Fruit fly (Drosophila melanogaster) whole organism, prepupa: ENCODE data around the gene Ppat-Dpck.

ENCODE experiments used
- CG10669 ChIP-seq: fragments of 200-800 bp; sonication (Bioruptor generic); optimal IDR thresholded peaks from 3 replicates; lab custom pipeline; 2018; ENCODE audit warnings: missing biosample characterization, mild to moderate bottlenecking, missing genetic modification characterization, moderate library complexity
- CG11762 ChIP-seq: fragments of 200-800 bp; sonication (Bioruptor generic); optimal IDR thresholded peaks from 3 replicates; lab custom pipeline; 2016; ENCODE audit warnings: missing biosample characterization, missing genetic modification characterization; ENCODE audit not compliant: insufficient read depth
- CG11902 ChIP-seq: fragments of 200-800 bp; sonication (Bioruptor generic); optimal IDR thresholded peaks from 3 replicates; lab custom pipeline; 2016; ENCODE audit warnings: missing biosample characterization, missing genetic modification characterization
- CG15336 ChIP-seq: fragments of 200-800 bp; sonication (Bioruptor generic); IDR thresholded peaks from 2 replicates; pipeline ENCODE4 v1.3.6; 2022; ENCODE audit warnings: missing biosample characterization, missing genetic modification characterization
- CG16779 ChIP-seq: fragments of 200-800 bp; sonication (Bioruptor generic); optimal IDR thresholded peaks from 3 replicates; lab custom pipeline; 2017; ENCODE audit warnings: missing biosample characterization, mild to moderate bottlenecking, missing genetic modification characterization
- CG31627 ChIP-seq: fragments of 200-800 bp; sonication (Bioruptor generic); optimal IDR thresholded peaks from 3 replicates; lab custom pipeline; 2016; ENCODE audit warnings: missing biosample characterization, missing genetic modification characterization
- CG32006 ChIP-seq: fragments of 200-800 bp; sonication (Bioruptor generic); optimal IDR thresholded peaks from 3 replicates; lab custom pipeline; 2017; ENCODE audit warnings: missing biosample characterization, mild to moderate bottlenecking, missing genetic modification characterization
- CG3919 ChIP-seq: fragments of 200-800 bp; sonication (Bioruptor generic); optimal IDR thresholded peaks from 3 replicates; lab custom pipeline; 2016; ENCODE audit warnings: missing biosample characterization, missing genetic modification characterization
- CG4318 ChIP-seq: fragments of 200-800 bp; sonication (Bioruptor generic); optimal IDR thresholded peaks from 3 replicates; lab custom pipeline; 2017; ENCODE audit warnings: missing biosample characterization, mild to moderate bottlenecking, missing genetic modification characterization
- CG6854 ChIP-seq: fragments of 200-800 bp; sonication (Bioruptor generic); optimal IDR thresholded peaks from 2 replicates; lab custom pipeline; 2017; ENCODE audit warnings: missing biosample characterization, mild to moderate bottlenecking, missing genetic modification characterization
- CG7368 ChIP-seq: fragments of 200-800 bp; sonication (Bioruptor generic); optimal IDR thresholded peaks from 3 replicates; lab custom pipeline; 2016; ENCODE audit warnings: missing biosample characterization, missing genetic modification characterization
- CG8119 ChIP-seq: fragments of 200-800 bp; sonication (Bioruptor generic); IDR thresholded peaks from 3 replicates; pipeline ENCODE4 v1.3.6; 2022; ENCODE audit warnings: missing biosample characterization, missing genetic modification characterization
- CG8319 ChIP-seq: fragments of 200-800 bp; sonication (Bioruptor generic); optimal IDR thresholded peaks from 3 replicates; lab custom pipeline; 2016; ENCODE audit warnings: missing biosample characterization, missing genetic modification characterization
- CG9139 ChIP-seq: fragments of 200-800 bp; sonication (Bioruptor generic); optimal IDR thresholded peaks from 3 replicates; lab custom pipeline; 2017; ENCODE audit warnings: missing biosample characterization, mild to moderate bottlenecking, missing genetic modification characterization
- Eip78C ChIP-seq: fragments of 200-800 bp; sonication (Bioruptor generic); peaks from one replicate; lab custom pipeline; 2016; ENCODE audit warnings: missing biosample characterization, missing genetic modification characterization
- Eip93F ChIP-seq: fragments of 200-800 bp; sonication (Bioruptor generic); optimal IDR thresholded peaks from 2 replicates; lab custom pipeline; 2016; ENCODE audit warnings: missing biosample characterization, mild to moderate bottlenecking, missing genetic modification characterization
- Ets21C ChIP-seq: fragments of 200-800 bp; sonication (Bioruptor generic); optimal IDR thresholded peaks from 3 replicates; lab custom pipeline; 2016; ENCODE audit warnings: missing biosample characterization, missing genetic modification characterization
- Ets96B ChIP-seq: fragments of 200-800 bp; optimal IDR thresholded peaks from 2 replicates; lab custom pipeline; 2019; ENCODE audit warnings: missing biosample characterization, mild to moderate bottlenecking, missing genetic modification characterization, moderate library complexity
- Gug ChIP-seq: fragments of 200-800 bp; sonication (Bioruptor generic); IDR thresholded peaks from 2 replicates; pipeline ENCODE4 v1.3.6; 2022; ENCODE audit warnings: missing biosample characterization, missing genetic modification characterization
- Hr39 ChIP-seq: fragments of 200-800 bp; sonication (Bioruptor generic); optimal IDR thresholded peaks from 2 replicates; lab custom pipeline; 2016; ENCODE audit warnings: missing biosample characterization, missing genetic modification characterization
- Hr4 ChIP-seq: fragments of 200-800 bp; sonication (Bioruptor generic); optimal IDR thresholded peaks from 3 replicates; lab custom pipeline; 2016; ENCODE audit warnings: missing biosample characterization, missing genetic modification characterization
- OdsH ChIP-seq: fragments of 200-800 bp; sonication (Bioruptor generic); optimal IDR thresholded peaks from 3 replicates; lab custom pipeline; 2016; ENCODE audit warnings: missing biosample characterization, missing genetic modification characterization
- Smox ChIP-seq: fragments of 200-800 bp; sonication (Bioruptor generic); optimal IDR thresholded peaks from 3 replicates; lab custom pipeline; 2016; ENCODE audit warnings: missing biosample characterization, missing genetic modification characterization
- Sox102F ChIP-seq: fragments of 200-800 bp; sonication (Bioruptor generic); optimal IDR thresholded peaks from 2 replicates; lab custom pipeline; 2016; ENCODE audit warnings: missing biosample characterization, mild to moderate bottlenecking, missing genetic modification characterization
- Sox14 ChIP-seq: fragments of 200-800 bp; sonication (Bioruptor generic); optimal IDR thresholded peaks from 3 replicates; lab custom pipeline; 2016; ENCODE audit warnings: missing biosample characterization, missing genetic modification characterization
- Sox15 ChIP-seq: fragments of 200-800 bp; sonication (Bioruptor generic); optimal IDR thresholded peaks from 3 replicates; lab custom pipeline; 2016; ENCODE audit warnings: missing biosample characterization, missing genetic modification characterization
- dsx ChIP-seq: fragments of 200-800 bp; optimal IDR thresholded peaks from 3 replicates; lab custom pipeline; 2019; ENCODE audit warnings: missing biosample characterization, mild to moderate bottlenecking, missing genetic modification characterization, moderate library complexity; ENCODE audit not compliant: poor library complexity, severe bottlenecking
- eg ChIP-seq: fragments of 200-800 bp; sonication (Bioruptor generic); IDR thresholded peaks from 3 replicates; pipeline ENCODE4 v1.3.6; 2022; ENCODE audit warnings: missing biosample characterization, missing genetic modification characterization
- esn ChIP-seq: fragments of 200-800 bp; sonication (Bioruptor generic); optimal IDR thresholded peaks from 2 replicates; lab custom pipeline; 2016; ENCODE audit warnings: missing biosample characterization, mild to moderate bottlenecking, missing genetic modification characterization, moderate library complexity
- fd59A ChIP-seq: fragments of 200-800 bp; sonication (Bioruptor generic); optimal IDR thresholded peaks from 2 replicates; lab custom pipeline; 2017; ENCODE audit warnings: missing biosample characterization, mild to moderate bottlenecking, missing genetic modification characterization, missing genetic modification reagents
- fkh ChIP-seq: fragments of 200-800 bp; sonication (Bioruptor generic); optimal IDR thresholded peaks from 3 replicates; lab custom pipeline; 2017; ENCODE audit warnings: missing biosample characterization, mild to moderate bottlenecking, missing genetic modification characterization, moderate library complexity
- lz ChIP-seq: fragments of 200-800 bp; sonication (Bioruptor generic); optimal IDR thresholded peaks from 3 replicates; lab custom pipeline; 2016; ENCODE audit warnings: missing biosample characterization, missing genetic modification characterization
- net ChIP-seq: fragments of 200-800 bp; sonication (Bioruptor generic); optimal IDR thresholded peaks from 3 replicates; lab custom pipeline; 2016; ENCODE audit warnings: missing biosample characterization, missing genetic modification characterization
- salr ChIP-seq, 2 experiments: fragments of 200-800 bp; sonication (Bioruptor generic); optimal IDR thresholded peaks; 3 replicates each; lab custom pipeline; 2016 to 2018; ENCODE audit warnings: missing biosample characterization in 2 of 2, missing genetic modification characterization in 2 of 2, mild to moderate bottlenecking in 1 of 2
- spab ChIP-seq: fragments of 200-800 bp; sonication (Bioruptor generic); optimal IDR thresholded peaks from 2 replicates; lab custom pipeline; 2017; ENCODE audit warnings: missing biosample characterization, mild to moderate bottlenecking, missing genetic modification characterization, missing genetic modification reagents
- svp ChIP-seq: fragments of 200-800 bp; sonication (Bioruptor generic); peaks from one replicate; lab custom pipeline; 2016; ENCODE audit warnings: missing biosample characterization, missing genetic modification characterization
- topi ChIP-seq: fragments of 200-800 bp; sonication (Bioruptor generic); optimal IDR thresholded peaks from 3 replicates; lab custom pipeline; 2016; ENCODE audit warnings: missing biosample characterization, missing genetic modification characterization
- vri ChIP-seq: fragments of 200-800 bp; sonication (Bioruptor generic); optimal IDR thresholded peaks from 3 replicates; lab custom pipeline; 2016; ENCODE audit warnings: missing biosample characterization, mild to moderate bottlenecking, missing genetic modification characterization

Ppat-Dpck gene

dm6 chr3L:5785237-5786062 lies 16.9 kb upstream of the Ppat-Dpck start:
- TF ChIP-seq CG11902 (no peak), CG15336 (GFP tag; lab: Robert Waterston, UW) (0 out of 2 replicates have a peak, but pooled peaks have one; percentile 37), Eip93F (no peak), fkh (peak; percentile 44), Eip78C (GFP tag; lab: Kevin White, UChicago) (peak; percentile 65), CG8119 (GFP tag; lab: Robert Waterston, UW) (peak; percentile 29; the same call in 1 of the 3 replicates)

dm6 chr3L:5779476-5780401 lies 11.1 kb upstream of the Ppat-Dpck start, which contains the start of the genes Myt1, PGRP-LD and Pmi:
Gene Myt1 (minus strand): TSS chr3L:5779591.
Gene PGRP-LD (plus strand): TSS chr3L:5780051.
Gene Pmi (plus strand): TSS chr3L:5780051.
- no peak for TF ChIP-seq CG8119 (GFP tag; lab: Robert Waterston, UW)
- no peak for TF ChIP-seq CG10669 (GFP tag; lab: Kevin White, UChicago)
- TF ChIP-seq vri (GFP tag; lab: Kevin White, UChicago): peak; percentile 53
- peak; percentile 86 for TF ChIP-seq svp (GFP tag; lab: Kevin White, UChicago)
- peak; percentile 75 for TF ChIP-seq Sox14 (GFP tag; lab: Kevin White, UChicago)
- TF ChIP-seq esn (GFP tag; lab: Kevin White, UChicago): peak; percentile 25

- TF ChIP-seq lz (GFP tag; lab: Kevin White, UChicago) (no peak), CG32006 (GFP tag; lab: Kevin White, UChicago) (no peak), Ets96B (tag; lab: Kevin White, UChicago) (no peak), Hr4 (GFP tag; lab: Kevin White, UChicago) (no peak), CG7368 (GFP tag; lab: Kevin White, UChicago) (no peak), CG3919 (GFP tag; lab: Kevin White, UChicago) (no peak), Sox15 (GFP tag; lab: Kevin White, UChicago) (no peak), CG9139 (GFP tag; lab: Kevin White, UChicago) (no peak), topi (GFP tag; lab: Kevin White, UChicago) (no peak), eg (GFP tag; lab: Robert Waterston, UW) (no peak), Smox (GFP tag; lab: Kevin White, UChicago) (no peak), CG31627 (GFP tag; lab: Kevin White, UChicago) (no peak), CG4318 (no peak), CG11762 (GFP tag; lab: Kevin White, UChicago) (no peak), salr (GFP tag; optimal IDR thresholded peaks at IDR 0.05; lab: Kevin White, UChicago) (no peak), Hr39 (GFP tag; lab: Kevin White, UChicago) (no peak), CG8319 (GFP tag; lab: Kevin White, UChicago) (no peak), Sox14 (GFP tag; lab: Kevin White, UChicago) (no peak)
Measured at dm6 chr3L:5777114-5777513, 8.5 kb upstream of the Ppat-Dpck start, which contains the start of gene vito. Gene vito (minus strand): TSS chr3L:5777333.

DNA sequence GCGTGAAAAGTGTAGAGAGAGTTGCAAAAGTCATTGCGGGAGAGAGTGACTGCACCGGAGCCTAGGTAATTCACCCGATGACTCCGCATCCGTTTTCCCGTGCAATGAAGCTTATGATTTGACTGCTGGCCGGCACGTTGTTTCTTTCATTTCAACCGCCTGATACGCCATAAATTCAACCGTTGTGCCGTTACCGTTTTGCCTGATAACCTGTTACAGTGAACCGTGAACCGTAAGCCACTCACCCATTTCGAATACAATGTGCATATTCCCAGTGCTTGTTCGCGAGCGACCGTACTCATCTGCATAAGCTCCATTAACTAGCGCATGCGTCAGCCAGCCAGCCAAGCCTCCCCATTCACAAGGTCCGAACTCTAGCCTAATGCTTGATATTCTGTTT lies 6.2 kb upstream of the Ppat-Dpck start:
- no peak for TF ChIP-seq CG31627 (GFP tag; lab: Kevin White, UChicago)
- peak; percentile 98 for TF ChIP-seq svp (GFP tag; lab: Kevin White, UChicago)
- TF ChIP-seq, all 60 proteins: peak for 1

DNA sequence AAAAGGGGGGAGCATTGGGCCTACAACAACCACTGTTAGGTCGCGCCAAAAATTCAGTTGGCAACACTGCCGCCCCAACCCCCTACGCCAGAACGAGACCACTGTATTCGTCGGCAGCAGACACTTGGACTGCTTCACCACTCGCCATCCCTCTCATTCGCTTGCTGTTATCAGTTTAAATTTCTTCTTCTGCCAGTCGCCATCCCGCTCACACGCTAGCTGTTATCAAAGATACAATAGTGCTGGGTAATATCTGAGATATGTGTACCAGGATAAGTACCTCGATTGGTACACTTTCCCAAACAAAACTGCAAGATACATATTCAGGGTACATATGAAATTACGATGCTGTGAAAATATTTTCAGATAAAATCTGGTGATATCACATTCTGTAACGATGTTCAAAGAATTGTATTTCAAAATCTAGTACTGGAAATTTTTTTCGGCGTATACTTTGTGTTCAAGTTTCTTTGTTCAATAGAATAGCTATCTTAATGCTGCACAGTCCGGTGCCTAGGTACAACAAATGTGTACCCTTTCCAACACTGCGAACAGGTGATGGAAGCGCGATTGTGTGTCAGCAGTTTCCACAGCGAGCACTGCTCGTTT lies 2.3 kb upstream of the Ppat-Dpck start:
- no peak for TF ChIP-seq Ets21C (GFP tag; lab: Kevin White, UChicago)
- no peak for TF ChIP-seq OdsH (GFP tag; lab: Kevin White, UChicago)
- TF ChIP-seq Hr4 (GFP tag; lab: Kevin White, UChicago): no peak
- peak; percentile 54 for TF ChIP-seq CG6854 (GFP tag; lab: Kevin White, UChicago)
- TF ChIP-seq Sox102F (GFP tag; lab: Kevin White, UChicago): no peak
- peak; percentile 29; the same call in 1 of the 2 replicates for TF ChIP-seq Gug
- TF ChIP-seq spab (GFP tag; lab: Kevin White, UChicago): no peak
- TF ChIP-seq CG16779 (tag; lab: Kevin White, UChicago): no peak
- TF ChIP-seq fd59A (GFP tag; lab: Kevin White, UChicago): peak; percentile 81
- TF ChIP-seq salr (GFP tag; optimal IDR thresholded peaks at IDR 0.05; lab: Kevin White, UChicago): peak in 1 of 2 experiments; percentile 74
- TF ChIP-seq Smox (GFP tag; lab: Kevin White, UChicago): no peak
- peak; percentile 85 for TF ChIP-seq Hr39 (GFP tag; lab: Kevin White, UChicago)
- TF ChIP-seq net (GFP tag; lab: Kevin White, UChicago): no peak
- TF ChIP-seq dsx (GFP tag; lab: Kevin White, UChicago): peak; percentile 78
